Fruit fly (Drosophila melanogaster) whole organism, prepupa: ENCODE results near the gene Polr1E.
A peak's percentile ranks its signal among the peaks of the same experiment; 100 is the strongest.

Experiments used
- Blimp-1 ChIP-seq: fragments of 200-800 bp; sonication (Bioruptor generic); optimal IDR thresholded peaks from 3 replicates; lab custom pipeline; 2017; ENCODE audit warnings: missing biosample characterization, missing genetic modification characterization, mild to moderate bottlenecking, moderate library complexity, missing genetic modification reagents
- CG10631 ChIP-seq: fragments of 200-800 bp; sonication (Bioruptor generic); optimal IDR thresholded peaks from 2 replicates; lab custom pipeline; 2016; ENCODE audit warnings: missing biosample characterization, missing genetic modification characterization
- CG11294 ChIP-seq: fragments of 200-800 bp; sonication (Bioruptor generic); IDR thresholded peaks from 2 replicates; pipeline ENCODE4 v1.3.6; 2022; ENCODE audit warnings: missing biosample characterization, missing genetic modification characterization
- CG11762 ChIP-seq: fragments of 200-800 bp; sonication (Bioruptor generic); optimal IDR thresholded peaks from 3 replicates; lab custom pipeline; 2016; ENCODE audit warnings: missing biosample characterization, missing genetic modification characterization; ENCODE audit not compliant: insufficient read depth
- CG11902 ChIP-seq: fragments of 200-800 bp; sonication (Bioruptor generic); optimal IDR thresholded peaks from 3 replicates; lab custom pipeline; 2016; ENCODE audit warnings: missing biosample characterization, missing genetic modification characterization
- CG15336 ChIP-seq: fragments of 200-800 bp; sonication (Bioruptor generic); IDR thresholded peaks from 2 replicates; pipeline ENCODE4 v1.3.6; 2022; ENCODE audit warnings: missing biosample characterization, missing genetic modification characterization
- CG1621 ChIP-seq: fragments of 200-800 bp; sonication (Bioruptor generic); optimal IDR thresholded peaks from 3 replicates; lab custom pipeline; 2018; ENCODE audit warnings: missing biosample characterization, mild to moderate bottlenecking, missing genetic modification characterization
- CG16779 ChIP-seq: fragments of 200-800 bp; sonication (Bioruptor generic); optimal IDR thresholded peaks from 3 replicates; lab custom pipeline; 2017; ENCODE audit warnings: missing biosample characterization, mild to moderate bottlenecking, missing genetic modification characterization
- CG31627 ChIP-seq: fragments of 200-800 bp; sonication (Bioruptor generic); optimal IDR thresholded peaks from 3 replicates; lab custom pipeline; 2016; ENCODE audit warnings: missing biosample characterization, missing genetic modification characterization
- CG32006 ChIP-seq: fragments of 200-800 bp; sonication (Bioruptor generic); optimal IDR thresholded peaks from 3 replicates; lab custom pipeline; 2017; ENCODE audit warnings: missing biosample characterization, mild to moderate bottlenecking, missing genetic modification characterization
- CG34406 ChIP-seq: fragments of 200-800 bp; sonication (Bioruptor generic); optimal IDR thresholded peaks from 3 replicates; lab custom pipeline; 2016; ENCODE audit warnings: missing biosample characterization, missing genetic modification characterization
- CG3919 ChIP-seq: fragments of 200-800 bp; sonication (Bioruptor generic); optimal IDR thresholded peaks from 3 replicates; lab custom pipeline; 2016; ENCODE audit warnings: missing biosample characterization, missing genetic modification characterization
- CG4318 ChIP-seq: fragments of 200-800 bp; sonication (Bioruptor generic); optimal IDR thresholded peaks from 3 replicates; lab custom pipeline; 2017; ENCODE audit warnings: missing biosample characterization, mild to moderate bottlenecking, missing genetic modification characterization
- CG6163 ChIP-seq: fragments of 200-800 bp; sonication (Bioruptor generic); IDR thresholded peaks from 3 replicates; pipeline ENCODE4 v1.3.6; 2022; ENCODE audit warnings: missing biosample characterization, missing genetic modification characterization
- CG6276 ChIP-seq: fragments of 200-800 bp; sonication (Bioruptor generic); optimal IDR thresholded peaks from 2 replicates; lab custom pipeline; 2017; ENCODE audit warnings: missing biosample characterization, mild to moderate bottlenecking, missing genetic modification characterization
- CG6792 ChIP-seq: fragments of 200-800 bp; sonication (Bioruptor generic); optimal IDR thresholded peaks from 3 replicates; lab custom pipeline; 2016; ENCODE audit warnings: missing biosample characterization, missing genetic modification characterization
- CG7368 ChIP-seq: fragments of 200-800 bp; sonication (Bioruptor generic); optimal IDR thresholded peaks from 3 replicates; lab custom pipeline; 2016; ENCODE audit warnings: missing biosample characterization, missing genetic modification characterization
- CG8119 ChIP-seq: fragments of 200-800 bp; sonication (Bioruptor generic); IDR thresholded peaks from 3 replicates; pipeline ENCODE4 v1.3.6; 2022; ENCODE audit warnings: missing biosample characterization, missing genetic modification characterization
- CG8319 ChIP-seq: fragments of 200-800 bp; sonication (Bioruptor generic); optimal IDR thresholded peaks from 3 replicates; lab custom pipeline; 2016; ENCODE audit warnings: missing biosample characterization, missing genetic modification characterization
- CG8632 ChIP-seq: fragments of 200-800 bp; sonication (Bioruptor generic); optimal IDR thresholded peaks from 3 replicates; lab custom pipeline; 2016; ENCODE audit warnings: missing biosample characterization, missing genetic modification characterization
- CG9139 ChIP-seq: fragments of 200-800 bp; sonication (Bioruptor generic); optimal IDR thresholded peaks from 3 replicates; lab custom pipeline; 2017; ENCODE audit warnings: missing biosample characterization, mild to moderate bottlenecking, missing genetic modification characterization
- Eip75B ChIP-seq: fragments of 200-800 bp; sonication (Bioruptor generic); optimal IDR thresholded peaks from 3 replicates; lab custom pipeline; 2016; ENCODE audit warnings: missing biosample characterization, missing genetic modification characterization
- Eip78C ChIP-seq: fragments of 200-800 bp; sonication (Bioruptor generic); peaks from one replicate; lab custom pipeline; 2016; ENCODE audit warnings: missing biosample characterization, missing genetic modification characterization
- Eip93F ChIP-seq: fragments of 200-800 bp; sonication (Bioruptor generic); optimal IDR thresholded peaks from 2 replicates; lab custom pipeline; 2016; ENCODE audit warnings: missing biosample characterization, mild to moderate bottlenecking, missing genetic modification characterization
- Ets21C ChIP-seq: fragments of 200-800 bp; sonication (Bioruptor generic); optimal IDR thresholded peaks from 3 replicates; lab custom pipeline; 2016; ENCODE audit warnings: missing biosample characterization, missing genetic modification characterization
- Ets96B ChIP-seq: fragments of 200-800 bp; optimal IDR thresholded peaks from 2 replicates; lab custom pipeline; 2019; ENCODE audit warnings: missing biosample characterization, mild to moderate bottlenecking, missing genetic modification characterization, moderate library complexity
- Hr38 ChIP-seq: sonication (Bioruptor generic); optimal IDR thresholded peaks from 2 replicates; lab custom pipeline; 2016; ENCODE audit warnings: missing biosample characterization, missing genetic modification characterization
- Hr4 ChIP-seq: fragments of 200-800 bp; sonication (Bioruptor generic); optimal IDR thresholded peaks from 3 replicates; lab custom pipeline; 2016; ENCODE audit warnings: missing biosample characterization, missing genetic modification characterization
- Lpt ChIP-seq: fragments of 200-800 bp; sonication (Bioruptor generic); optimal IDR thresholded peaks from 3 replicates; lab custom pipeline; 2016; ENCODE audit warnings: missing biosample characterization, missing genetic modification characterization
- Met ChIP-seq: fragments of 200-800 bp; sonication (Bioruptor generic); optimal IDR thresholded peaks from 3 replicates; lab custom pipeline; 2016; ENCODE audit warnings: missing biosample characterization, missing genetic modification characterization
- OdsH ChIP-seq: fragments of 200-800 bp; sonication (Bioruptor generic); optimal IDR thresholded peaks from 3 replicates; lab custom pipeline; 2016; ENCODE audit warnings: missing biosample characterization, missing genetic modification characterization
- Smox ChIP-seq: fragments of 200-800 bp; sonication (Bioruptor generic); optimal IDR thresholded peaks from 3 replicates; lab custom pipeline; 2016; ENCODE audit warnings: missing biosample characterization, missing genetic modification characterization
- Sox102F ChIP-seq: fragments of 200-800 bp; sonication (Bioruptor generic); optimal IDR thresholded peaks from 2 replicates; lab custom pipeline; 2016; ENCODE audit warnings: missing biosample characterization, mild to moderate bottlenecking, missing genetic modification characterization
- Sox14 ChIP-seq: fragments of 200-800 bp; sonication (Bioruptor generic); optimal IDR thresholded peaks from 3 replicates; lab custom pipeline; 2016; ENCODE audit warnings: missing biosample characterization, missing genetic modification characterization
- Sox15 ChIP-seq: fragments of 200-800 bp; sonication (Bioruptor generic); optimal IDR thresholded peaks from 3 replicates; lab custom pipeline; 2016; ENCODE audit warnings: missing biosample characterization, missing genetic modification characterization
- achi ChIP-seq: fragments of 200-800 bp; sonication (Bioruptor generic); optimal IDR thresholded peaks from 3 replicates; lab custom pipeline; 2016; ENCODE audit warnings: missing biosample characterization, missing genetic modification characterization
- acj6 ChIP-seq: fragments of 200-800 bp; sonication (Bioruptor generic); optimal IDR thresholded peaks from 3 replicates; lab custom pipeline; 2016; ENCODE audit warnings: missing biosample characterization, missing genetic modification characterization
- cyc ChIP-seq: fragments of 200-800 bp; sonication (Bioruptor generic); optimal IDR thresholded peaks from 3 replicates; lab custom pipeline; 2016; ENCODE audit warnings: missing biosample characterization, missing genetic modification characterization
- eg ChIP-seq: fragments of 200-800 bp; sonication (Bioruptor generic); IDR thresholded peaks from 3 replicates; pipeline ENCODE4 v1.3.6; 2022; ENCODE audit warnings: missing biosample characterization, missing genetic modification characterization
- esn ChIP-seq: fragments of 200-800 bp; sonication (Bioruptor generic); optimal IDR thresholded peaks from 2 replicates; lab custom pipeline; 2016; ENCODE audit warnings: missing biosample characterization, mild to moderate bottlenecking, missing genetic modification characterization, moderate library complexity
- fd59A ChIP-seq: fragments of 200-800 bp; sonication (Bioruptor generic); optimal IDR thresholded peaks from 2 replicates; lab custom pipeline; 2017; ENCODE audit warnings: missing biosample characterization, mild to moderate bottlenecking, missing genetic modification characterization, missing genetic modification reagents
- fd85E ChIP-seq: fragments of 200-800 bp; sonication (Bioruptor generic); optimal IDR thresholded peaks from 3 replicates; lab custom pipeline; 2016; ENCODE audit warnings: missing biosample characterization, missing genetic modification characterization
- fkh ChIP-seq: fragments of 200-800 bp; sonication (Bioruptor generic); optimal IDR thresholded peaks from 3 replicates; lab custom pipeline; 2017; ENCODE audit warnings: missing biosample characterization, mild to moderate bottlenecking, missing genetic modification characterization, moderate library complexity
- lz ChIP-seq: fragments of 200-800 bp; sonication (Bioruptor generic); optimal IDR thresholded peaks from 3 replicates; lab custom pipeline; 2016; ENCODE audit warnings: missing biosample characterization, missing genetic modification characterization
- pdm3 ChIP-seq: fragments of 200-800 bp; sonication (Bioruptor generic); optimal IDR thresholded peaks from 3 replicates; lab custom pipeline; 2016; ENCODE audit warnings: missing biosample characterization, missing genetic modification characterization
- salr ChIP-seq, 2 experiments: fragments of 200-800 bp; sonication (Bioruptor generic); optimal IDR thresholded peaks; 3 replicates each; lab custom pipeline; 2016 to 2018; ENCODE audit warnings: missing biosample characterization in 2 of 2, missing genetic modification characterization in 2 of 2, mild to moderate bottlenecking in 1 of 2
- spab ChIP-seq: fragments of 200-800 bp; sonication (Bioruptor generic); optimal IDR thresholded peaks from 2 replicates; lab custom pipeline; 2017; ENCODE audit warnings: missing biosample characterization, mild to moderate bottlenecking, missing genetic modification characterization, missing genetic modification reagents
- ss ChIP-seq, 2 experiments: fragments of 200-800 bp; sonication (Bioruptor generic); optimal IDR thresholded peaks; 2 replicates in 1 of 2; 3 replicates in 1 of 2; lab custom pipeline; 2017 to 2018; ENCODE audit warnings: mild to moderate bottlenecking in 2 of 2, missing biosample characterization in 2 of 2, missing genetic modification characterization in 2 of 2, moderate library complexity in 1 of 2
- svp ChIP-seq: fragments of 200-800 bp; sonication (Bioruptor generic); peaks from one replicate; lab custom pipeline; 2016; ENCODE audit warnings: missing biosample characterization, missing genetic modification characterization
- topi ChIP-seq: fragments of 200-800 bp; sonication (Bioruptor generic); optimal IDR thresholded peaks from 3 replicates; lab custom pipeline; 2016; ENCODE audit warnings: missing biosample characterization, missing genetic modification characterization

Gene Polr1E

dm6 chr3R:18302749-18303148 is 1.2 kb upstream of the Polr1E start, which contains the start of gene CG7126:
Gene CG7126 (minus strand): TSS chr3R:18302849.
- no peak for TF ChIP-seq CG11294 (GFP tag; lab: Robert Waterston, UW)
- no peak for TF ChIP-seq lz (GFP tag; lab: Kevin White, UChicago)
- TF ChIP-seq spab (GFP tag; lab: Kevin White, UChicago) = no peak
- TF ChIP-seq CG11762 (GFP tag; lab: Kevin White, UChicago) = no peak

dm6 chr3R:18298900-18299321 is 2.6 kb downstream of the Polr1E start, which contains the start of gene Dlc90F:
Gene Dlc90F (plus strand): TSS chr3R:18299229.
- TF ChIP-seq Sox15 (GFP tag; lab: Kevin White, UChicago) (peak; percentile 64), Sox14 (GFP tag; lab: Kevin White, UChicago) (peak; percentile 77), CG8119 (GFP tag; lab: Robert Waterston, UW) (peak; percentile 50; the same call in 2 of the 3 replicates), CG11762 (GFP tag; lab: Kevin White, UChicago) (no peak), Eip93F (no peak), CG9139 (GFP tag; lab: Kevin White, UChicago) (no peak), salr (GFP tag; optimal IDR thresholded peaks at IDR 0.05; lab: Kevin White, UChicago) (peak in 1 of 2 experiments; percentile 42), Lpt (GFP tag; lab: Kevin White, UChicago) (no peak), Blimp-1 (peak; percentile 16), CG6163 (GFP tag; lab: Robert Waterston, UW) (peak; percentile 81), CG6792 (GFP tag; lab: Kevin White, UChicago) (peak; percentile 6), eg (GFP tag; lab: Robert Waterston, UW) (peak; percentile 80), Eip78C (GFP tag; lab: Kevin White, UChicago) (peak; percentile 78), CG16779 (tag; lab: Kevin White, UChicago) (no peak), lz (GFP tag; lab: Kevin White, UChicago) (peak; percentile 79), pdm3 (GFP tag; lab: Kevin White, UChicago) (peak; percentile 77), CG10631 (GFP tag; lab: Kevin White, UChicago) (no peak), esn (peak; percentile 71), fd85E (GFP tag; lab: Kevin White, UChicago) (no peak), Smox (GFP tag; lab: Kevin White, UChicago) (no peak), Hr38 (GFP tag; lab: Kevin White, UChicago) (peak; percentile 17), OdsH (GFP tag; lab: Kevin White, UChicago) (peak; percentile 76), topi (peak; percentile 63), ss (GFP tag; optimal IDR thresholded peaks at IDR 0.05; lab: Kevin White, UChicago) (no peak), CG31627 (peak; percentile 84), Ets21C (GFP tag; lab: Kevin White, UChicago) (peak; percentile 70), Met (GFP tag; lab: Kevin White, UChicago) (no peak), CG15336 (0 out of 2 replicates have a peak, but pooled peaks have one; percentile 24), CG1621 (tag; lab: Kevin White, UChicago) (peak; percentile 33), CG32006 (GFP tag; lab: Kevin White, UChicago) (no peak), CG11902 (GFP tag; lab: Kevin White, UChicago) (peak; percentile 36), achi (GFP tag; lab: Kevin White, UChicago) (no peak), Hr4 (peak; percentile 72), acj6 (no peak), svp (GFP tag; lab: Kevin White, UChicago) (no peak), cyc (peak; percentile 73), Eip75B (GFP tag; lab: Kevin White, UChicago) (no peak), CG6276 (GFP tag; lab: Kevin White, UChicago) (no peak), CG8319 (GFP tag; lab: Kevin White, UChicago) (peak; percentile 18), fd59A (GFP tag; lab: Kevin White, UChicago) (peak; percentile 25), Ets96B (tag; lab: Kevin White, UChicago) (peak; percentile 49), CG8632 (peak; percentile 8), CG4318 (GFP tag; lab: Kevin White, UChicago) (peak; percentile 45), CG34406 (GFP tag; lab: Kevin White, UChicago) (peak; percentile 32), spab (GFP tag; lab: Kevin White, UChicago) (no peak), Sox102F (GFP tag; lab: Kevin White, UChicago) (no peak), CG7368 (peak; percentile 34), CG3919 (GFP tag; lab: Kevin White, UChicago) (no peak), fkh (no peak)
